Worm (Caenorhabditis elegans) whole organism, L3 larva: ENCODE measurements around the gene R08F11.7.

Experiments used
- R02D3.7 ChIP-seq: fragments of 150-350 bp; optimal IDR thresholded peaks from 2 replicates; lab custom pipeline; 2014; ENCODE audit warnings: missing biosample characterization, missing genetic modification characterization
- ZK546.5 ChIP-seq: sonication (generic microtip); optimal IDR thresholded peaks from 2 replicates; lab custom pipeline; 2017; ENCODE audit warnings: missing biosample characterization, missing genetic modification characterization
- aly-2 ChIP-seq: fragments of 150-350 bp; optimal IDR thresholded peaks from 2 replicates; lab custom pipeline; 2014; ENCODE audit warnings: missing biosample characterization, missing genetic modification characterization
- ama-1 ChIP-seq: fragments of 150-350 bp; optimal IDR thresholded peaks from 2 replicates; lab custom pipeline; 2018
- ceh-16 ChIP-seq: sonication (generic microtip); optimal IDR thresholded peaks from 2 replicates; lab custom pipeline; 2017; ENCODE audit warnings: missing biosample characterization, missing genetic modification characterization
- ceh-28 ChIP-seq: fragments of 150-350 bp; optimal IDR thresholded peaks from 2 replicates; lab custom pipeline; 2014; ENCODE audit warnings: missing biosample characterization, missing genetic modification reagents, missing genetic modification characterization
- ceh-82 ChIP-seq: fragments of 150-350 bp; optimal IDR thresholded peaks from 2 replicates; lab custom pipeline; 2014; ENCODE audit warnings: missing biosample characterization, missing genetic modification characterization
- ceh-9 ChIP-seq: sonication (generic microtip); optimal IDR thresholded peaks from 2 replicates; lab custom pipeline; 2018; ENCODE audit warnings: missing biosample characterization, missing genetic modification characterization
- daf-12 ChIP-seq: fragments of 150-350 bp; optimal IDR thresholded peaks from 2 replicates; lab custom pipeline; 2014; ENCODE audit warnings: missing biosample characterization, missing genetic modification reagents, missing genetic modification characterization
- egl-27 ChIP-seq: sonication (generic microtip); optimal IDR thresholded peaks from 4 replicates; lab custom pipeline; 2017; ENCODE audit warnings: missing biosample characterization, missing genetic modification reagents, missing genetic modification characterization
- egl-5 ChIP-seq: fragments of 150-350 bp; optimal IDR thresholded peaks from 2 replicates; lab custom pipeline; 2017; ENCODE audit warnings: missing biosample characterization, missing genetic modification reagents, missing genetic modification characterization, inconsistent platforms
- elt-1 ChIP-seq: fragments of 150-350 bp; optimal IDR thresholded peaks from 2 replicates; lab custom pipeline; 2014; ENCODE audit warnings: missing biosample characterization, missing genetic modification characterization
- elt-2 ChIP-seq: sonication (generic microtip); optimal IDR thresholded peaks from 2 replicates; lab custom pipeline; 2016; ENCODE audit warnings: missing genetic modification reagents, mild to moderate bottlenecking, missing genetic modification characterization, missing compliant biosample characterization
- elt-3 ChIP-seq, 3 experiments: fragments of 150-350 bp in 1 of 3; sonication (generic microtip) in 2 of 3; optimal IDR thresholded peaks; 2 replicates in 2 of 3; 4 replicates in 1 of 3; lab custom pipeline; 2014 to 2017; ENCODE audit warnings: missing biosample characterization in 3 of 3, missing genetic modification characterization in 3 of 3
- eor-1 ChIP-seq, 2 experiments: fragments of 150-350 bp; optimal IDR thresholded peaks; 2 replicates each; lab custom pipeline; 2014 to 2018; ENCODE audit warnings: missing biosample characterization in 2 of 2, missing genetic modification characterization in 2 of 2
- fkh-10 ChIP-seq: sonication (generic microtip); optimal IDR thresholded peaks from 2 replicates; lab custom pipeline; 2017; ENCODE audit warnings: missing biosample characterization, missing genetic modification reagents, missing genetic modification characterization
- fkh-2 ChIP-seq: fragments of 150-350 bp; optimal IDR thresholded peaks from 2 replicates; lab custom pipeline; 2014; ENCODE audit warnings: missing biosample characterization, missing genetic modification reagents, missing genetic modification characterization
- fos-1 ChIP-seq: fragments of 150-350 bp; optimal IDR thresholded peaks from 2 replicates; lab custom pipeline; 2014; ENCODE audit warnings: missing biosample characterization, missing genetic modification characterization
- hmg-11 ChIP-seq: sonication (generic microtip); optimal IDR thresholded peaks from 2 replicates; lab custom pipeline; 2016; ENCODE audit warnings: missing genetic modification characterization, missing compliant biosample characterization
- jun-1 ChIP-seq: fragments of 150-350 bp; optimal IDR thresholded peaks from 2 replicates; lab custom pipeline; 2014; ENCODE audit warnings: missing biosample characterization, missing genetic modification reagents, missing genetic modification characterization
- lin-15B ChIP-seq: fragments of 150-350 bp; optimal IDR thresholded peaks from 2 replicates; lab custom pipeline; 2014; ENCODE audit warnings: missing biosample characterization, missing genetic modification characterization
- lin-39 ChIP-seq: fragments of 150-350 bp; optimal IDR thresholded peaks from 2 replicates; lab custom pipeline; 2018; ENCODE audit warnings: missing biosample characterization, missing genetic modification reagents, missing genetic modification characterization
- lsy-12 ChIP-seq: sonication (generic microtip); optimal IDR thresholded peaks from 2 replicates; lab custom pipeline; 2016; ENCODE audit warnings: mild to moderate bottlenecking, missing genetic modification characterization, missing compliant biosample characterization
- mdl-1 ChIP-seq: fragments of 150-350 bp; optimal IDR thresholded peaks from 2 replicates; lab custom pipeline; 2014; ENCODE audit warnings: missing biosample characterization, missing genetic modification characterization
- mml-1 ChIP-seq: fragments of 150-350 bp; sonication (generic microtip); optimal IDR thresholded peaks from 3 replicates; lab custom pipeline; 2014; ENCODE audit warnings: missing biosample characterization, missing genetic modification characterization
- nfya-1 ChIP-seq: sonication (generic microtip); optimal IDR thresholded peaks from 2 replicates; lab custom pipeline; 2017; ENCODE audit warnings: missing genetic modification characterization, mild to moderate bottlenecking, missing compliant biosample characterization, antibody characterized with exemption, moderate library complexity; ENCODE audit not compliant: insufficient read depth
- nhr-11 ChIP-seq: fragments of 150-350 bp; optimal IDR thresholded peaks from 2 replicates; lab custom pipeline; 2014; ENCODE audit warnings: missing biosample characterization, missing genetic modification characterization
- nhr-12 ChIP-seq: fragments of 150-350 bp; optimal IDR thresholded peaks from 2 replicates; lab custom pipeline; 2014; ENCODE audit warnings: missing biosample characterization, missing genetic modification characterization
- nhr-23 ChIP-seq: fragments of 150-350 bp; optimal IDR thresholded peaks from 2 replicates; lab custom pipeline; 2014; ENCODE audit warnings: missing biosample characterization, missing genetic modification reagents, missing genetic modification characterization
- nhr-237 ChIP-seq: fragments of 150-350 bp; optimal IDR thresholded peaks from 2 replicates; lab custom pipeline; 2014; ENCODE audit warnings: missing biosample characterization, missing genetic modification characterization
- nhr-25 ChIP-seq: sonication (generic microtip); optimal IDR thresholded peaks from 2 replicates; lab custom pipeline; 2017; ENCODE audit warnings: missing biosample characterization, missing genetic modification characterization
- nhr-28 ChIP-seq: fragments of 150-350 bp; optimal IDR thresholded peaks from 2 replicates; lab custom pipeline; 2014; ENCODE audit warnings: missing biosample characterization, missing genetic modification characterization
- nhr-43 ChIP-seq: sonication (generic microtip); optimal IDR thresholded peaks from 2 replicates; lab custom pipeline; 2016; ENCODE audit warnings: mild to moderate bottlenecking, missing genetic modification characterization, missing compliant biosample characterization; ENCODE audit not compliant: poor library complexity, severe bottlenecking
- nhr-67 ChIP-seq: fragments of 150-350 bp; optimal IDR thresholded peaks from 2 replicates; lab custom pipeline; 2014; ENCODE audit warnings: missing biosample characterization, missing genetic modification characterization
- nhr-76 ChIP-seq: fragments of 150-350 bp; sonication (generic microtip); optimal IDR thresholded peaks from 5 replicates; lab custom pipeline; 2014; ENCODE audit warnings: missing biosample characterization, missing genetic modification characterization
- nhr-77 ChIP-seq: fragments of 150-350 bp; optimal IDR thresholded peaks from 2 replicates; lab custom pipeline; 2014; ENCODE audit warnings: missing biosample characterization, missing genetic modification characterization
- pha-4 ChIP-seq: fragments of 150-350 bp; optimal IDR thresholded peaks from 2 replicates; lab custom pipeline; 2014; ENCODE audit warnings: missing biosample characterization, missing genetic modification reagents, missing genetic modification characterization
- pqm-1 ChIP-seq: fragments of 150-350 bp; optimal IDR thresholded peaks from 2 replicates; lab custom pipeline; 2017; ENCODE audit warnings: missing biosample characterization, missing genetic modification characterization, inconsistent platforms
- sea-2 ChIP-seq: fragments of 150-350 bp; sonication (generic microtip); optimal IDR thresholded peaks from 4 replicates; lab custom pipeline; 2014; ENCODE audit warnings: missing biosample characterization, missing genetic modification reagents, missing genetic modification characterization
- skn-1 ChIP-seq: fragments of 150-350 bp; optimal IDR thresholded peaks from 2 replicates; lab custom pipeline; 2014; ENCODE audit warnings: missing biosample characterization, missing genetic modification characterization
- snpc-4 ChIP-seq: fragments of 150-350 bp; optimal IDR thresholded peaks from 2 replicates; lab custom pipeline; 2014; ENCODE audit warnings: missing biosample characterization, missing genetic modification characterization
- tbx-2 ChIP-seq: sonication (generic microtip); optimal IDR thresholded peaks from 2 replicates; lab custom pipeline; 2016; ENCODE audit warnings: mild to moderate bottlenecking, missing genetic modification characterization, missing compliant biosample characterization
- unc-39 ChIP-seq: sonication (generic microtip); optimal IDR thresholded peaks from 4 replicates; lab custom pipeline; 2017; ENCODE audit warnings: missing biosample characterization, missing genetic modification characterization
- unc-62 ChIP-seq: fragments of 150-350 bp; sonication (generic microtip); optimal IDR thresholded peaks from 4 replicates; lab custom pipeline; 2014; ENCODE audit warnings: missing biosample characterization, missing genetic modification reagents, missing genetic modification characterization
- zag-1 ChIP-seq: fragments of 150-350 bp; optimal IDR thresholded peaks from 2 replicates; lab custom pipeline; 2014; ENCODE audit warnings: missing biosample characterization, missing genetic modification characterization
- ztf-11 ChIP-seq: fragments of 150-350 bp; optimal IDR thresholded peaks from 2 replicates; lab custom pipeline; 2014; ENCODE audit warnings: missing biosample characterization, missing genetic modification characterization
- ztf-4 ChIP-seq: fragments of 150-350 bp; optimal IDR thresholded peaks from 2 replicates; lab custom pipeline; 2014; ENCODE audit warnings: missing biosample characterization, missing genetic modification characterization

Gene R08F11.7

DNA sequence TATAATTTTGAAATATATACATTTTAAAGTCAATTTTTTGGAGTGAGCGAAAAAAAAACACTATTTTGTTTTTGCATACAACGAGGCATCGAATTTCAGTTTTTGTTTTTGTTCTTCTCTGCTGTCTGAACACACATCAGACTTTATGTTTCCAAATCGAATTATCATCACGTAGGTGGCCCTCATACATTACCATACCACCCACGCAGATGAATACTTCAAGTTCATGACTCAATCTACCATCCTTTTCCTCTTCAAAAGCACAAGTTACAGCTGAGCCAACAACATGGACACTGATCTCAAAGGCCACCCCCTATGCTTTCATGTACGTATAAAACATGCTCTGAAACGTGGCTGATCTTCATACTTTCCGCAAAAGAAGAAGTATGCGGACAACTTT lies at the start of gene R08F11.7:
Gene R08F11.7, plus strand, starts transcription at position 301 of the 400 bp plus-strand sequence.
- TF ChIP-seq R02D3.7: no peak
- TF ChIP-seq egl-27 (tag; lab: Kevin White, UChicago): no peak
- TF ChIP-seq ceh-9 (tag; lab: Kevin White, UChicago): no peak
- TF ChIP-seq nhr-12 (tag; lab: Kevin White, UChicago): no peak
- TF ChIP-seq lin-39: no peak
- TF ChIP-seq nhr-67 (tag; lab: Kevin White, UChicago): no peak
- TF ChIP-seq nhr-237 (tag; lab: Kevin White, UChicago): no peak
- no peak for TF ChIP-seq skn-1 (tag; lab: Kevin White, UChicago)
- no peak for TF ChIP-seq nhr-25
- TF ChIP-seq ztf-11 (tag; lab: Kevin White, UChicago): no peak
- TF ChIP-seq nfya-1 (tag; lab: Kevin White, UChicago): no peak
- TF ChIP-seq ceh-28 (tag; lab: Kevin White, UChicago): no peak
- no peak for TF ChIP-seq elt-2 (tag; lab: Kevin White, UChicago)

DNA sequence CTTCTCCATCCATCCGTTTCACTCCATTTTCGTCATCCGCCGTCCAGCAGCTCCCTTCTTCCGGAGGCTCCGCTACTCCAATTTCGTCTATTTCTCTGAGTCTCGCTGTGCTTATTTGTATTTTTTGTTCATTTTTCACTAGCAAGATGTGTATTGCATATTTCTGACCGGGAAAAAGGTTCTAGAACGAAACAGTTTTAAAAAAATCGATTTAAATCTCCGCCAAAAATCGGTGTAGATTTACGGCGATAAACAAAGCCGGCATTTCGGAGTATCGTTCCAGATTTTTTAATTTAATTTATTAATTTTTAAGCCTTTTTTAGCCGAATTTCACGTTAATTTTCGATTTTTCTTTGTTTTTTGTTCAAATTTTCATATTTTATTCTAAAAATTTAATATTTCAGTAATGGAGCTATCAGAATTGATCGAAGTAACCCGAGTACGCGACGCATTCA lies 46.7 kb upstream of the R08F11.7 start, which contains the start of gene mtm-9:
Gene mtm-9, plus strand, starts transcription at position 405 of the 455 bp plus-strand sequence.
- TF ChIP-seq snpc-4 (peak; percentile 33), nhr-25 (no peak), unc-39 (tag; lab: Kevin White, UChicago) (no peak), nhr-28 (no peak), nhr-23 (tag; lab: Kevin White, UChicago) (peak; percentile 49), elt-1 (no peak), nhr-11 (tag; lab: Kevin White, UChicago) (no peak), ceh-16 (tag; lab: Kevin White, UChicago) (no peak), nhr-43 (tag; lab: Kevin White, UChicago) (no peak), ztf-4 (tag; lab: Kevin White, UChicago) (no peak), nhr-76 (tag; lab: Kevin White, UChicago) (no peak), nhr-67 (tag; lab: Kevin White, UChicago) (no peak), tbx-2 (tag; lab: Kevin White, UChicago) (no peak), aly-2 (tag; lab: Kevin White, UChicago) (no peak), ceh-82 (tag; lab: Kevin White, UChicago) (no peak), ama-1 (lab: Kevin White, UChicago) (no peak), ceh-9 (tag; lab: Kevin White, UChicago) (no peak), nhr-77 (tag; lab: Kevin White, UChicago) (no peak), elt-3 (tag; optimal IDR thresholded peaks at IDR 0.05; lab: Kevin White, UChicago) (no peak), lsy-12 (tag; lab: Kevin White, UChicago) (no peak), pqm-1 (tag; lab: Kevin White, UChicago) (no peak), fkh-10 (GFP tag; lab: Kevin White, UChicago) (no peak), daf-12 (tag; lab: Kevin White, UChicago) (no peak), pha-4 (tag; lab: Kevin White, UChicago) (peak; percentile 75), skn-1 (tag; lab: Kevin White, UChicago) (peak; percentile 18), elt-2 (tag; lab: Kevin White, UChicago) (no peak), sea-2 (no peak), egl-27 (tag; lab: Kevin White, UChicago) (no peak), fkh-2 (tag; lab: Kevin White, UChicago) (no peak), nhr-237 (tag; lab: Kevin White, UChicago) (no peak), ZK546.5 (tag; lab: Kevin White, UChicago) (no peak), jun-1 (tag; lab: Kevin White, UChicago) (peak; percentile 6), nhr-12 (tag; lab: Kevin White, UChicago) (no peak), ceh-28 (tag; lab: Kevin White, UChicago) (peak; percentile 43), mdl-1 (no peak), zag-1 (no peak), nfya-1 (tag; lab: Kevin White, UChicago) (peak; percentile 62), eor-1 (tag; optimal IDR thresholded peaks at IDR 0.05; lab: Kevin White, UChicago) (no peak), lin-15B (tag; lab: Kevin White, UChicago) (peak; percentile 53), R02D3.7 (peak; percentile 96), lin-39 (no peak), unc-62 (GFP tag; lab: Kevin White, UChicago) (no peak), mml-1 (tag; lab: Kevin White, UChicago) (no peak), ztf-11 (tag; lab: Kevin White, UChicago) (no peak), fos-1 (no peak), hmg-11 (tag; lab: Kevin White, UChicago) (no peak), egl-5 (tag; lab: Kevin White, UChicago) (no peak)
- TF ChIP-seq, all 47 proteins: peak for 9
